Worm (Caenorhabditis elegans) whole organism, L4 larva: ENCODE results near the gene F53H2.1.
A peak's percentile ranks its signal among the peaks of the same experiment; 100 is the strongest.

Experiments used
- D1046.2 ChIP-seq: fragments of 200-800 bp; sonication (Bioruptor generic); IDR thresholded peaks from 2 replicates; pipeline ENCODE4 v1.3.6; 2022; ENCODE audit warnings: missing genetic modification characterization, missing compliant biosample characterization
- T26A8.4 ChIP-seq: fragments of 200-800 bp; sonication (Bioruptor generic); IDR thresholded peaks from 2 replicates; pipeline ENCODE4 v1.3.6; 2022; ENCODE audit warnings: missing genetic modification characterization, missing compliant biosample characterization
- Y105C5A.15 ChIP-seq: fragments of 200-800 bp; sonication (Bioruptor generic); IDR thresholded peaks from 2 replicates; pipeline ENCODE4 v1.3.6; 2022; ENCODE audit warnings: missing genetic modification characterization, missing compliant biosample characterization
- ZK337.2 ChIP-seq: fragments of 200-800 bp; sonication (Bioruptor generic); IDR thresholded peaks from 2 replicates; pipeline ENCODE4 v1.3.6; 2022; ENCODE audit warnings: missing genetic modification reagents, missing genetic modification characterization, missing compliant biosample characterization
- aha-1 ChIP-seq: fragments of 150-350 bp; peaks from one replicate; lab custom pipeline; 2014; ENCODE audit warnings: missing biosample characterization, missing genetic modification characterization
- ama-1 ChIP-seq: fragments of 150-350 bp; optimal IDR thresholded peaks from 2 replicates; lab custom pipeline; 2014; ENCODE audit warnings: inconsistent platforms, mixed read lengths
- ceh-32 ChIP-seq: sonication (generic microtip); optimal IDR thresholded peaks from 2 replicates; lab custom pipeline; 2016; ENCODE audit warnings: mild to moderate bottlenecking, missing genetic modification characterization, missing compliant biosample characterization; ENCODE audit not compliant: poor library complexity
- ceh-44 ChIP-seq: fragments of 200-800 bp; sonication (Bioruptor generic); IDR thresholded peaks from 2 replicates; pipeline ENCODE4 v1.3.6; 2022; ENCODE audit warnings: missing genetic modification reagents, missing genetic modification characterization, missing compliant biosample characterization
- ces-1 ChIP-seq: fragments of 150-350 bp; sonication (generic microtip); optimal IDR thresholded peaks from 4 replicates; lab custom pipeline; 2014; ENCODE audit warnings: missing biosample characterization, missing genetic modification reagents, missing genetic modification characterization
- ctbp-1 ChIP-seq: fragments of 200-800 bp; sonication (Bioruptor generic); IDR thresholded peaks from 2 replicates; pipeline ENCODE4 v1.3.6; 2022; ENCODE audit warnings: missing genetic modification reagents, missing genetic modification characterization, missing compliant biosample characterization
- daf-12 ChIP-seq: fragments of 150-350 bp; optimal IDR thresholded peaks from 2 replicates; lab custom pipeline; 2014; ENCODE audit warnings: missing biosample characterization, missing genetic modification reagents, missing genetic modification characterization
- daf-16 ChIP-seq, 3 experiments: sonication (generic microtip); optimal IDR thresholded peaks; 2 replicates each; lab custom pipeline; 2016 to 2017; ENCODE audit warnings: missing genetic modification characterization in 3 of 3, missing genetic modification reagents in 3 of 3, mild to moderate bottlenecking in 2 of 3, missing compliant biosample characterization in 2 of 3, missing biosample characterization in 1 of 3, moderate library complexity in 1 of 3
- dmd-6 ChIP-seq: fragments of 200-800 bp; sonication (Bioruptor generic); IDR thresholded peaks from 2 replicates; pipeline ENCODE4 v1.3.6; 2022; ENCODE audit warnings: missing genetic modification reagents, missing genetic modification characterization, missing compliant biosample characterization
- dmd-8 ChIP-seq: fragments of 200-800 bp; sonication (Bioruptor generic); IDR thresholded peaks from 2 replicates; pipeline ENCODE4 v1.3.6; 2022; ENCODE audit warnings: missing genetic modification characterization, missing compliant biosample characterization
- duxl-1 ChIP-seq: sonication (generic microtip); optimal IDR thresholded peaks from 2 replicates; lab custom pipeline; 2016; ENCODE audit warnings: mild to moderate bottlenecking, missing genetic modification characterization, moderate library complexity, missing compliant biosample characterization; ENCODE audit not compliant: poor library complexity
- fkh-10 ChIP-seq: fragments of 150-350 bp; optimal IDR thresholded peaks from 2 replicates; lab custom pipeline; 2014; ENCODE audit warnings: missing biosample characterization, missing genetic modification reagents, missing genetic modification characterization
- gei-8 ChIP-seq: fragments of 200-800 bp; sonication (Bioruptor generic); optimal IDR thresholded peaks from 2 replicates; lab custom pipeline; 2018; ENCODE audit warnings: mild to moderate bottlenecking, missing genetic modification characterization, missing compliant biosample characterization
- hlh-11 ChIP-seq: fragments of 200-800 bp; sonication (Bioruptor generic); optimal IDR thresholded peaks from 2 replicates; lab custom pipeline; 2018; ENCODE audit warnings: mild to moderate bottlenecking, missing genetic modification characterization, missing compliant biosample characterization
- hlh-30 ChIP-seq: sonication (generic microtip); optimal IDR thresholded peaks from 2 replicates; lab custom pipeline; 2017; ENCODE audit warnings: antibody characterized with exemption, mild to moderate bottlenecking, missing genetic modification characterization, missing compliant biosample characterization; ENCODE audit not compliant: insufficient read depth
- jun-1 ChIP-seq: fragments of 150-350 bp; optimal IDR thresholded peaks from 2 replicates; lab custom pipeline; 2014; ENCODE audit warnings: missing biosample characterization, missing genetic modification reagents, missing genetic modification characterization
- lin-29 ChIP-seq: fragments of 200-800 bp; sonication (Bioruptor generic); IDR thresholded peaks from 2 replicates; pipeline ENCODE4 v1.3.6; 2022; ENCODE audit warnings: missing genetic modification reagents, missing genetic modification characterization, missing compliant biosample characterization
- madf-5 ChIP-seq, 2 experiments: fragments of 200-800 bp; sonication (Bioruptor generic); IDR thresholded peaks; 2 replicates each; pipeline ENCODE4 v1.3.6; 2022; ENCODE audit warnings: missing compliant biosample characterization in 2 of 2, missing genetic modification characterization in 2 of 2
- madf-9 ChIP-seq: fragments of 200-800 bp; sonication (Bioruptor generic); conservative IDR thresholded peaks from 2 replicates; pipeline ENCODE4 v1.3.6; 2022; ENCODE audit warnings: missing genetic modification reagents, missing genetic modification characterization, missing compliant biosample characterization
- mdt-29 ChIP-seq: fragments of 200-800 bp; sonication (Bioruptor generic); IDR thresholded peaks from 2 replicates; pipeline ENCODE4 v1.3.6; 2022; ENCODE audit warnings: missing genetic modification reagents, missing genetic modification characterization, missing compliant biosample characterization
- mep-1 ChIP-seq: fragments of 150-350 bp; sonication (generic microtip); optimal IDR thresholded peaks from 3 replicates; lab custom pipeline; 2014; ENCODE audit warnings: missing biosample characterization, missing genetic modification characterization
- mxl-3 ChIP-seq: fragments of 200-800 bp; sonication (Bioruptor generic); optimal IDR thresholded peaks from 2 replicates; lab custom pipeline; 2018; ENCODE audit warnings: mild to moderate bottlenecking, missing genetic modification characterization, missing compliant biosample characterization
- nhr-10 ChIP-seq: fragments of 150-350 bp; optimal IDR thresholded peaks from 2 replicates; lab custom pipeline; 2014; ENCODE audit warnings: missing biosample characterization, missing genetic modification characterization
- nhr-102 ChIP-seq: sonication (generic microtip); optimal IDR thresholded peaks from 2 replicates; lab custom pipeline; 2016; ENCODE audit warnings: mild to moderate bottlenecking, missing genetic modification characterization, moderate library complexity, missing compliant biosample characterization
- nhr-237 ChIP-seq: sonication (generic microtip); optimal IDR thresholded peaks from 2 replicates; lab custom pipeline; 2017; ENCODE audit warnings: missing biosample characterization, missing genetic modification characterization
- nhr-25 ChIP-seq: sonication (generic microtip); optimal IDR thresholded peaks from 2 replicates; lab custom pipeline; 2017; ENCODE audit warnings: missing genetic modification characterization, mild to moderate bottlenecking, missing compliant biosample characterization, antibody characterized with exemption, moderate library complexity, borderline replicate concordance; ENCODE audit not compliant: insufficient read depth
- nhr-28 ChIP-seq: fragments of 150-350 bp; optimal IDR thresholded peaks from 2 replicates; lab custom pipeline; 2014; ENCODE audit warnings: missing biosample characterization, missing genetic modification characterization
- rbr-2 ChIP-seq: sonication (generic microtip); optimal IDR thresholded peaks from 2 replicates; lab custom pipeline; 2016; ENCODE audit warnings: missing genotype, missing genetic modification characterization, missing compliant biosample characterization
- saeg-2 ChIP-seq: fragments of 200-800 bp; sonication (Bioruptor generic); IDR thresholded peaks from 2 replicates; pipeline ENCODE4 v1.3.6; 2022; ENCODE audit warnings: missing genetic modification reagents, missing genetic modification characterization, missing compliant biosample characterization
- skn-1 ChIP-seq: fragments of 150-350 bp; optimal IDR thresholded peaks from 2 replicates; lab custom pipeline; 2014; ENCODE audit warnings: missing biosample characterization, missing genetic modification characterization
- spr-1 ChIP-seq: sonication (generic microtip); optimal IDR thresholded peaks from 2 replicates; lab custom pipeline; 2016; ENCODE audit warnings: mild to moderate bottlenecking, missing genetic modification characterization, missing compliant biosample characterization
- spr-3 ChIP-seq: fragments of 200-800 bp; sonication (Bioruptor generic); optimal IDR thresholded peaks from 2 replicates; lab custom pipeline; 2018; ENCODE audit warnings: mild to moderate bottlenecking, missing genetic modification characterization, missing compliant biosample characterization
- tra-1 ChIP-seq: fragments of 200-800 bp; sonication (Bioruptor generic); IDR thresholded peaks from 2 replicates; pipeline ENCODE4 v1.3.6; 2022; ENCODE audit warnings: missing genetic modification reagents, missing genetic modification characterization, missing compliant biosample characterization
- unc-62 ChIP-seq, 3 experiments: fragments of 150-350 bp in 1 of 3; sonication (generic microtip); optimal IDR thresholded peaks in 2 of 3; peaks in 1 of 3; 1 replicate in 1 of 3; 2 replicates in 2 of 3; lab custom pipeline; 2014 to 2017; ENCODE audit warnings: missing biosample characterization in 3 of 3, missing genetic modification characterization in 3 of 3, missing genetic modification reagents in 3 of 3, missing genotype in 1 of 3
- zag-1 ChIP-seq: fragments of 150-350 bp; optimal IDR thresholded peaks from 2 replicates; lab custom pipeline; 2014; ENCODE audit warnings: missing biosample characterization, missing genetic modification characterization
- ztf-11 ChIP-seq: fragments of 150-350 bp; optimal IDR thresholded peaks from 2 replicates; lab custom pipeline; 2014; ENCODE audit warnings: missing biosample characterization, missing genetic modification characterization

F53H2.1 gene

ce11 chrV:20423428-20423827, 35.9 kb downstream of the F53H2.1 start (continued):
- TF ChIP-seq nhr-28 (tag; lab: Kevin White, UChicago) (peak; percentile 53), hlh-11 (peak; percentile 52), Y105C5A.15 (GFP tag; lab: Robert Waterston, UW) (no peak), madf-5 (GFP tag; IDR thresholded peaks at IDR 0.05; lab: Robert Waterston, UW) (no peak), nhr-237 (tag; lab: Kevin White, UChicago) (no peak), rbr-2 (no peak), nhr-25 (tag; lab: Kevin White, UChicago) (no peak), D1046.2 (GFP tag; lab: Robert Waterston, UW) (no peak), ces-1 (GFP tag; lab: Kevin White, UChicago) (no peak), ama-1 (lab: Kevin White, UChicago) (no peak), dmd-8 (no peak), lin-29 (GFP tag; lab: Robert Waterston, UW) (no peak), nhr-102 (no peak), ctbp-1 (no peak), zag-1 (tag; lab: Kevin White, UChicago) (no peak), jun-1 (tag; lab: Kevin White, UChicago) (no peak), duxl-1 (tag; lab: Kevin White, UChicago) (no peak), mdt-29 (GFP tag; lab: Robert Waterston, UW) (no peak), daf-12 (tag; lab: Kevin White, UChicago) (no peak), saeg-2 (GFP tag; lab: Robert Waterston, UW) (no peak), hlh-30 (tag; lab: Kevin White, UChicago) (peak; percentile 30), aha-1 (tag; lab: Kevin White, UChicago) (no peak), ceh-32 (tag; lab: Kevin White, UChicago) (no peak), spr-3 (GFP tag; lab: Kevin White, UChicago) (no peak), ceh-44 (no peak), T26A8.4 (GFP tag; lab: Robert Waterston, UW) (no peak), nhr-10 (tag; lab: Kevin White, UChicago) (no peak), gei-8 (GFP tag; lab: Kevin White, UChicago) (no peak), tra-1 (no peak), daf-16 (GFP tag; optimal IDR thresholded peaks at IDR 0.05; lab: Kevin White, UChicago) (peak in 1 of 2 experiments; percentile 74), daf-16 (tag; optimal IDR thresholded peaks at IDR 0.05; lab: Kevin White, UChicago) (peak; percentile 99), mxl-3 (GFP tag; lab: Kevin White, UChicago) (no peak), dmd-6 (GFP tag; lab: Robert Waterston, UW) (peak; percentile 53; the same call in 1 of the 2 replicates), spr-1 (tag; lab: Kevin White, UChicago) (no peak), mep-1 (tag; lab: Kevin White, UChicago) (no peak), ztf-11 (tag; lab: Kevin White, UChicago) (no peak), unc-62 (GFP tag; optimal IDR thresholded peaks at IDR 0.05 in 1 of 2; lab: Kevin White, UChicago) (peak in 1 of 2 experiments; percentile 57), unc-62 (tag; optimal IDR thresholded peaks at IDR 0.05; lab: Kevin White, UChicago) (no peak), madf-9 (GFP tag; lab: Robert Waterston, UW) (no peak), skn-1 (no peak), ZK337.2 (GFP tag; lab: Robert Waterston, UW) (no peak), fkh-10 (GFP tag; lab: Kevin White, UChicago) (no peak)
